Fruit fly (Drosophila melanogaster) whole organism, prepupa: ENCODE measurements around the gene CG6602.

Source experiments
- Blimp-1 ChIP-seq: fragments of 200-800 bp; sonication (Bioruptor generic); optimal IDR thresholded peaks from 3 replicates; lab custom pipeline; 2017; ENCODE audit warnings: missing biosample characterization, missing genetic modification characterization, mild to moderate bottlenecking, moderate library complexity, missing genetic modification reagents
- CG10631 ChIP-seq: fragments of 200-800 bp; sonication (Bioruptor generic); optimal IDR thresholded peaks from 2 replicates; lab custom pipeline; 2016; ENCODE audit warnings: missing biosample characterization, missing genetic modification characterization
- CG11294 ChIP-seq: fragments of 200-800 bp; sonication (Bioruptor generic); IDR thresholded peaks from 2 replicates; pipeline ENCODE4 v1.3.6; 2022; ENCODE audit warnings: missing biosample characterization, missing genetic modification characterization
- CG1621 ChIP-seq: fragments of 200-800 bp; sonication (Bioruptor generic); optimal IDR thresholded peaks from 3 replicates; lab custom pipeline; 2018; ENCODE audit warnings: missing biosample characterization, mild to moderate bottlenecking, missing genetic modification characterization
- CG3032 ChIP-seq: fragments of 200-800 bp; optimal IDR thresholded peaks from 2 replicates; lab custom pipeline; 2019; ENCODE audit warnings: missing biosample characterization, mild to moderate bottlenecking, missing genetic modification characterization, moderate library complexity
- CG32006 ChIP-seq: fragments of 200-800 bp; sonication (Bioruptor generic); optimal IDR thresholded peaks from 3 replicates; lab custom pipeline; 2017; ENCODE audit warnings: missing biosample characterization, mild to moderate bottlenecking, missing genetic modification characterization
- CG3919 ChIP-seq: fragments of 200-800 bp; sonication (Bioruptor generic); optimal IDR thresholded peaks from 3 replicates; lab custom pipeline; 2016; ENCODE audit warnings: missing biosample characterization, missing genetic modification characterization
- CG6792 ChIP-seq: fragments of 200-800 bp; sonication (Bioruptor generic); optimal IDR thresholded peaks from 3 replicates; lab custom pipeline; 2016; ENCODE audit warnings: missing biosample characterization, missing genetic modification characterization
- CG6808 ChIP-seq: fragments of 200-800 bp; sonication (Bioruptor generic); optimal IDR thresholded peaks from 3 replicates; lab custom pipeline; 2017; ENCODE audit warnings: missing biosample characterization, missing genetic modification characterization, mild to moderate bottlenecking, moderate library complexity, missing genetic modification reagents
- CG7368 ChIP-seq: fragments of 200-800 bp; sonication (Bioruptor generic); optimal IDR thresholded peaks from 3 replicates; lab custom pipeline; 2016; ENCODE audit warnings: missing biosample characterization, missing genetic modification characterization
- CG8119 ChIP-seq: fragments of 200-800 bp; sonication (Bioruptor generic); IDR thresholded peaks from 3 replicates; pipeline ENCODE4 v1.3.6; 2022; ENCODE audit warnings: missing biosample characterization, missing genetic modification characterization
- CG8632 ChIP-seq: fragments of 200-800 bp; sonication (Bioruptor generic); optimal IDR thresholded peaks from 3 replicates; lab custom pipeline; 2016; ENCODE audit warnings: missing biosample characterization, missing genetic modification characterization
- Eip75B ChIP-seq: fragments of 200-800 bp; sonication (Bioruptor generic); optimal IDR thresholded peaks from 3 replicates; lab custom pipeline; 2016; ENCODE audit warnings: missing biosample characterization, missing genetic modification characterization
- Ets21C ChIP-seq: fragments of 200-800 bp; sonication (Bioruptor generic); optimal IDR thresholded peaks from 3 replicates; lab custom pipeline; 2016; ENCODE audit warnings: missing biosample characterization, missing genetic modification characterization
- Gug ChIP-seq: fragments of 200-800 bp; sonication (Bioruptor generic); IDR thresholded peaks from 2 replicates; pipeline ENCODE4 v1.3.6; 2022; ENCODE audit warnings: missing biosample characterization, missing genetic modification characterization
- Hr38 ChIP-seq: sonication (Bioruptor generic); optimal IDR thresholded peaks from 2 replicates; lab custom pipeline; 2016; ENCODE audit warnings: missing biosample characterization, missing genetic modification characterization
- Smox ChIP-seq: fragments of 200-800 bp; sonication (Bioruptor generic); optimal IDR thresholded peaks from 3 replicates; lab custom pipeline; 2016; ENCODE audit warnings: missing biosample characterization, missing genetic modification characterization
- Sox14 ChIP-seq: fragments of 200-800 bp; sonication (Bioruptor generic); optimal IDR thresholded peaks from 3 replicates; lab custom pipeline; 2016; ENCODE audit warnings: missing biosample characterization, missing genetic modification characterization
- Sox15 ChIP-seq: fragments of 200-800 bp; sonication (Bioruptor generic); optimal IDR thresholded peaks from 3 replicates; lab custom pipeline; 2016; ENCODE audit warnings: missing biosample characterization, missing genetic modification characterization
- dsx ChIP-seq: fragments of 200-800 bp; optimal IDR thresholded peaks from 3 replicates; lab custom pipeline; 2019; ENCODE audit warnings: missing biosample characterization, mild to moderate bottlenecking, missing genetic modification characterization, moderate library complexity; ENCODE audit not compliant: poor library complexity, severe bottlenecking
- fkh ChIP-seq: fragments of 200-800 bp; sonication (Bioruptor generic); optimal IDR thresholded peaks from 3 replicates; lab custom pipeline; 2017; ENCODE audit warnings: missing biosample characterization, mild to moderate bottlenecking, missing genetic modification characterization, moderate library complexity
- lz ChIP-seq: fragments of 200-800 bp; sonication (Bioruptor generic); optimal IDR thresholded peaks from 3 replicates; lab custom pipeline; 2016; ENCODE audit warnings: missing biosample characterization, missing genetic modification characterization
- net ChIP-seq: fragments of 200-800 bp; sonication (Bioruptor generic); optimal IDR thresholded peaks from 3 replicates; lab custom pipeline; 2016; ENCODE audit warnings: missing biosample characterization, missing genetic modification characterization
- salr ChIP-seq, 2 experiments: fragments of 200-800 bp; sonication (Bioruptor generic); optimal IDR thresholded peaks; 3 replicates each; lab custom pipeline; 2016 to 2018; ENCODE audit warnings: missing biosample characterization in 2 of 2, missing genetic modification characterization in 2 of 2, mild to moderate bottlenecking in 1 of 2
- spab ChIP-seq: fragments of 200-800 bp; sonication (Bioruptor generic); optimal IDR thresholded peaks from 2 replicates; lab custom pipeline; 2017; ENCODE audit warnings: missing biosample characterization, mild to moderate bottlenecking, missing genetic modification characterization, missing genetic modification reagents
- ss ChIP-seq, 2 experiments: fragments of 200-800 bp; sonication (Bioruptor generic); optimal IDR thresholded peaks; 2 replicates in 1 of 2; 3 replicates in 1 of 2; lab custom pipeline; 2017 to 2018; ENCODE audit warnings: mild to moderate bottlenecking in 2 of 2, missing biosample characterization in 2 of 2, missing genetic modification characterization in 2 of 2, moderate library complexity in 1 of 2
- svp ChIP-seq: fragments of 200-800 bp; sonication (Bioruptor generic); peaks from one replicate; lab custom pipeline; 2016; ENCODE audit warnings: missing biosample characterization, missing genetic modification characterization
- topi ChIP-seq: fragments of 200-800 bp; sonication (Bioruptor generic); optimal IDR thresholded peaks from 3 replicates; lab custom pipeline; 2016; ENCODE audit warnings: missing biosample characterization, missing genetic modification characterization
- vri ChIP-seq: fragments of 200-800 bp; sonication (Bioruptor generic); optimal IDR thresholded peaks from 3 replicates; lab custom pipeline; 2016; ENCODE audit warnings: missing biosample characterization, mild to moderate bottlenecking, missing genetic modification characterization

CG6602 gene

dm6 chr3L:6094697-6095096 is 22.8 kb downstream of the CG6602 start, which contains the start of the genes CG10467 and loj (continued):
- TF ChIP-seq salr (GFP tag; optimal IDR thresholded peaks at IDR 0.05; lab: Kevin White, UChicago) (peak; percentile 74 to 83), lz (GFP tag; lab: Kevin White, UChicago) (peak; percentile 82), CG11294 (GFP tag; lab: Robert Waterston, UW) (peak; percentile 94), spab (peak; percentile 68), CG8119 (GFP tag; lab: Robert Waterston, UW) (no peak; the same call in 1 of the 3 replicates), Sox15 (GFP tag; lab: Kevin White, UChicago) (peak; percentile 94), CG8632 (GFP tag; lab: Kevin White, UChicago) (peak; percentile 87), Hr38 (GFP tag; lab: Kevin White, UChicago) (peak; percentile 40)

dm6 chr3L:6097270-6097669 is 25.3 kb downstream of the CG6602 start, which contains the start of gene Ets65A:
TSS of gene Ets65A (plus strand) at chr3L:6097617.
- TF ChIP-seq CG7368 (peak; percentile 53), Gug (no peak), net (GFP tag; lab: Kevin White, UChicago) (no peak)

dm6 chr3L:6103658-6104057 is 31.7 kb downstream of the CG6602 start:
- TF ChIP-seq spab (no peak), CG3032 (tag; lab: Kevin White, UChicago) (no peak), lz (GFP tag; lab: Kevin White, UChicago) (no peak), dsx (GFP tag; lab: Kevin White, UChicago) (no peak), Smox (GFP tag; lab: Kevin White, UChicago) (no peak), CG3919 (GFP tag; lab: Kevin White, UChicago) (no peak), CG32006 (no peak)
- TF ChIP-seq, all 60 proteins: peak for 0

- no peak for TF ChIP-seq CG6792 (GFP tag; lab: Kevin White, UChicago)
- no peak for TF ChIP-seq Eip75B (GFP tag; lab: Kevin White, UChicago)
- no peak for TF ChIP-seq topi (GFP tag; lab: Kevin White, UChicago)
- TF ChIP-seq Smox (GFP tag; lab: Kevin White, UChicago) = no peak
- TF ChIP-seq vri (GFP tag; lab: Kevin White, UChicago) = no peak
- TF ChIP-seq CG10631 (GFP tag; lab: Kevin White, UChicago) = no peak
- TF ChIP-seq CG6808 = no peak
- no peak for TF ChIP-seq Sox14
- no peak for TF ChIP-seq CG8632 (GFP tag; lab: Kevin White, UChicago)
- TF ChIP-seq Blimp-1 (GFP tag; lab: Kevin White, UChicago) = no peak
Observed at dm6 chr3L:6104551-6104950, 32.6 kb downstream of the CG6602 start.

- no peak for TF ChIP-seq svp
Observed at dm6 chr3L:6105435-6105834, 33.5 kb downstream of the CG6602 start.

- TF ChIP-seq CG1621 (tag; lab: Kevin White, UChicago) = no peak
- peak; percentile 49 for TF ChIP-seq fkh
- TF ChIP-seq ss (GFP tag; optimal IDR thresholded peaks at IDR 0.05; lab: Kevin White, UChicago) = no peak
- TF ChIP-seq Ets21C (GFP tag; lab: Kevin White, UChicago) = no peak
- no peak for TF ChIP-seq CG32006
- no peak for TF ChIP-seq CG6808
- TF ChIP-seq salr (GFP tag; optimal IDR thresholded peaks at IDR 0.05; lab: Kevin White, UChicago) = no peak
- TF ChIP-seq CG11294 (GFP tag; lab: Robert Waterston, UW) = no peak
Observed at dm6 chr3L:6106717-6107116, 34.8 kb downstream of the CG6602 start.
